Worm (Caenorhabditis elegans) whole organism, young adult: ENCODE measurements around the gene ndg-4.
A peak's percentile ranks its signal among the peaks of the same experiment; 100 is the strongest.

Experiments used
- B0019.2 ChIP-seq: fragments of 200-800 bp; sonication (Bioruptor generic); conservative IDR thresholded peaks from 2 replicates; pipeline ENCODE4 v1.3.6; 2022; ENCODE audit warnings: missing genetic modification reagents, missing genetic modification characterization, missing compliant biosample characterization
- B0035.1 ChIP-seq: sonication (generic microtip); optimal IDR thresholded peaks from 2 replicates; lab custom pipeline; 2016; ENCODE audit warnings: missing genetic modification characterization, mild to moderate bottlenecking, missing compliant biosample characterization, missing genotype, missing genetic modification reagents
- B0261.1 ChIP-seq: sonication (generic microtip); optimal IDR thresholded peaks from 2 replicates; lab custom pipeline; 2016; ENCODE audit warnings: mild to moderate bottlenecking, missing genetic modification characterization, moderate library complexity, missing compliant biosample characterization
- F23B12.7 ChIP-seq: sonication (generic microtip); optimal IDR thresholded peaks from 2 replicates; lab custom pipeline; 2017; ENCODE audit warnings: missing genetic modification characterization, mild to moderate bottlenecking, missing compliant biosample characterization, antibody characterized with exemption, moderate library complexity; ENCODE audit not compliant: insufficient read depth
- F57A8.1 ChIP-seq: fragments of 200-800 bp; sonication (Bioruptor generic); optimal IDR thresholded peaks from 2 replicates; lab custom pipeline; 2018; ENCODE audit warnings: mild to moderate bottlenecking, missing genetic modification characterization, moderate library complexity, missing compliant biosample characterization
- K11D2.4 ChIP-seq: fragments of 200-800 bp; sonication (Bioruptor generic); IDR thresholded peaks from 2 replicates; pipeline ENCODE4 v1.3.6; 2022; ENCODE audit warnings: missing genetic modification reagents, missing genetic modification characterization, missing compliant biosample characterization
- K12H6.12 ChIP-seq: fragments of 200-800 bp; sonication (Bioruptor generic); optimal IDR thresholded peaks from 2 replicates; lab custom pipeline; 2018; ENCODE audit warnings: mild to moderate bottlenecking, missing genetic modification characterization, missing compliant biosample characterization
- T26A5.8 ChIP-seq: sonication (generic microtip); optimal IDR thresholded peaks from 2 replicates; lab custom pipeline; 2016; ENCODE audit warnings: missing genetic modification characterization, missing compliant biosample characterization
- ZK185.1 ChIP-seq: sonication (generic microtip); optimal IDR thresholded peaks from 2 replicates; lab custom pipeline; 2016; ENCODE audit warnings: mild to moderate bottlenecking, missing genetic modification characterization, missing compliant biosample characterization; ENCODE audit not compliant: poor library complexity, severe bottlenecking
- ama-1 ChIP-seq, 3 experiments: fragments of 150-350 bp in 1 of 3; sonication (generic microtip) in 2 of 3; optimal IDR thresholded peaks; 2 replicates each; lab custom pipeline; 2014 to 2018; ENCODE audit warnings: missing biosample characterization in 2 of 3, missing genetic modification characterization in 2 of 3, missing genetic modification reagents in 2 of 3
- attf-5 ChIP-seq: fragments of 200-800 bp; sonication (Bioruptor generic); optimal IDR thresholded peaks from 2 replicates; lab custom pipeline; 2018; ENCODE audit warnings: mild to moderate bottlenecking, missing genetic modification characterization, missing compliant biosample characterization
- bed-1 ChIP-seq: fragments of 200-800 bp; sonication (Bioruptor generic); IDR thresholded peaks from 2 replicates; pipeline ENCODE4 v1.3.6; 2022; ENCODE audit warnings: missing genetic modification reagents, missing genetic modification characterization, missing compliant biosample characterization
- ccch-3 ChIP-seq: fragments of 200-800 bp; sonication (Bioruptor generic); optimal IDR thresholded peaks from 2 replicates; lab custom pipeline; 2018; ENCODE audit warnings: mild to moderate bottlenecking, missing genetic modification characterization, missing compliant biosample characterization
- die-1 ChIP-seq: sonication (generic microtip); optimal IDR thresholded peaks from 2 replicates; lab custom pipeline; 2016; ENCODE audit warnings: missing genotype, mild to moderate bottlenecking, missing genetic modification characterization, missing compliant biosample characterization
- dpl-1 ChIP-seq: fragments of 150-350 bp; optimal IDR thresholded peaks from 2 replicates; lab custom pipeline; 2014; ENCODE audit warnings: missing biosample characterization, missing genetic modification reagents, missing genetic modification characterization
- ekl-4 ChIP-seq: fragments of 200-800 bp; sonication (Bioruptor generic); IDR thresholded peaks from 2 replicates; pipeline ENCODE4 v1.3.6; 2022; ENCODE audit warnings: missing genetic modification reagents, missing genetic modification characterization, missing compliant biosample characterization
- him-1 ChIP-seq: sonication (generic microtip); optimal IDR thresholded peaks from 2 replicates; lab custom pipeline; 2016; ENCODE audit warnings: missing genotype, missing genetic modification reagents, missing genetic modification characterization, missing compliant biosample characterization
- hmg-1.2 ChIP-seq: fragments of 200-800 bp; sonication (Bioruptor generic); IDR thresholded peaks from 2 replicates; pipeline ENCODE4 v1.3.6; 2022; ENCODE audit warnings: missing genetic modification reagents, missing genetic modification characterization, missing compliant biosample characterization
- hsf-1 ChIP-seq: fragments of 200-800 bp; sonication (Bioruptor generic); IDR thresholded peaks from 2 replicates; pipeline ENCODE4 v1.3.6; 2022; ENCODE audit warnings: missing genetic modification reagents, missing genetic modification characterization, missing compliant biosample characterization
- lin-35 ChIP-seq, 3 experiments: fragments of 150-350 bp in 2 of 3; sonication (generic microtip) in 1 of 3; optimal IDR thresholded peaks; 2 replicates each; lab custom pipeline; 2014 to 2018; ENCODE audit warnings: missing biosample characterization in 3 of 3, missing genetic modification characterization in 3 of 3, missing genetic modification reagents in 3 of 3
- lir-1 ChIP-seq: fragments of 200-800 bp; sonication (Bioruptor generic); conservative IDR thresholded peaks from 2 replicates; pipeline ENCODE4 v1.3.6; 2022; ENCODE audit warnings: missing genetic modification reagents, missing genetic modification characterization, missing compliant biosample characterization
- madf-10 ChIP-seq: sonication (generic microtip); optimal IDR thresholded peaks from 2 replicates; lab custom pipeline; 2016; ENCODE audit warnings: mild to moderate bottlenecking, missing genetic modification characterization, missing compliant biosample characterization
- mcd-1 ChIP-seq: fragments of 200-800 bp; sonication (Bioruptor generic); IDR thresholded peaks from 2 replicates; pipeline ENCODE4 v1.3.6; 2022; ENCODE audit warnings: missing genetic modification reagents, missing genetic modification characterization, missing compliant biosample characterization
- mel-28 ChIP-seq: sonication (generic microtip); optimal IDR thresholded peaks from 2 replicates; lab custom pipeline; 2016; ENCODE audit warnings: borderline replicate concordance, mild to moderate bottlenecking, missing genetic modification characterization, missing compliant biosample characterization
- mxl-1 ChIP-seq: sonication (generic microtip); optimal IDR thresholded peaks from 2 replicates; lab custom pipeline; 2016; ENCODE audit warnings: missing genetic modification characterization, missing compliant biosample characterization
- nhr-27 ChIP-seq: fragments of 200-800 bp; sonication (Bioruptor generic); optimal IDR thresholded peaks from 2 replicates; lab custom pipeline; 2018; ENCODE audit warnings: mild to moderate bottlenecking, missing genetic modification characterization, moderate library complexity, missing compliant biosample characterization
- nhr-90 ChIP-seq: sonication (generic microtip); optimal IDR thresholded peaks from 2 replicates; lab custom pipeline; 2016; ENCODE audit warnings: missing genotype, mild to moderate bottlenecking, missing genetic modification characterization, missing compliant biosample characterization
- pbrm-1 ChIP-seq: fragments of 200-800 bp; sonication (Bioruptor generic); IDR thresholded peaks from 2 replicates; pipeline ENCODE4 v1.3.6; 2022; ENCODE audit warnings: missing genetic modification reagents, missing genetic modification characterization, missing compliant biosample characterization
- rcor-1 ChIP-seq: fragments of 200-800 bp; sonication (Bioruptor generic); IDR thresholded peaks from 2 replicates; pipeline ENCODE4 v1.3.6; 2022; ENCODE audit warnings: missing genetic modification reagents, missing genetic modification characterization, missing compliant biosample characterization
- rec-8 ChIP-seq, 2 experiments: sonication (generic microtip); optimal IDR thresholded peaks; 2 replicates each; lab custom pipeline; 2016; ENCODE audit warnings: mild to moderate bottlenecking in 2 of 2, missing genetic modification characterization in 2 of 2, missing genetic modification reagents in 2 of 2, missing genotype in 2 of 2, missing biosample characterization in 1 of 2, missing compliant biosample characterization in 1 of 2, moderate library complexity in 1 of 2
- sdz-38 ChIP-seq: sonication (generic microtip); optimal IDR thresholded peaks from 2 replicates; lab custom pipeline; 2016; ENCODE audit warnings: missing genotype, missing genetic modification characterization, missing compliant biosample characterization
- snpc-3.4 ChIP-seq: sonication (generic microtip); optimal IDR thresholded peaks from 2 replicates; lab custom pipeline; 2017; ENCODE audit warnings: missing genetic modification characterization, mild to moderate bottlenecking, missing compliant biosample characterization, antibody characterized with exemption, moderate library complexity, missing genotype, missing genetic modification reagents
- somi-1 ChIP-seq: fragments of 200-800 bp; sonication (Bioruptor generic); optimal IDR thresholded peaks from 2 replicates; lab custom pipeline; 2018; ENCODE audit warnings: mild to moderate bottlenecking, missing genetic modification characterization, missing compliant biosample characterization
- sptf-2 ChIP-seq: fragments of 200-800 bp; sonication (Bioruptor generic); optimal IDR thresholded peaks from 2 replicates; lab custom pipeline; 2018; ENCODE audit warnings: mild to moderate bottlenecking, missing genetic modification characterization, missing compliant biosample characterization
- tbp1 ChIP-seq: fragments of 200-800 bp; sonication (Bioruptor generic); optimal IDR thresholded peaks from 2 replicates; lab custom pipeline; 2018; ENCODE audit warnings: mild to moderate bottlenecking, missing genetic modification characterization, missing compliant biosample characterization
- tlf-1 ChIP-seq: fragments of 200-800 bp; sonication (Bioruptor generic); optimal IDR thresholded peaks from 2 replicates; lab custom pipeline; 2018; ENCODE audit warnings: mild to moderate bottlenecking, missing genetic modification characterization, missing compliant biosample characterization
- unc-62 ChIP-seq: fragments of 150-350 bp; optimal IDR thresholded peaks from 2 replicates; lab custom pipeline; 2014; ENCODE audit warnings: missing biosample characterization, missing genetic modification reagents, missing genetic modification characterization
- zfh-2 ChIP-seq: fragments of 200-800 bp; sonication (Bioruptor generic); conservative IDR thresholded peaks from 2 replicates; pipeline ENCODE4 v1.3.6; 2022; ENCODE audit warnings: missing genetic modification reagents, missing genetic modification characterization, missing compliant biosample characterization
- ztf-28 ChIP-seq: fragments of 200-800 bp; sonication (Bioruptor generic); IDR thresholded peaks from 2 replicates; pipeline ENCODE4 v1.3.6; 2022; ENCODE audit warnings: missing genetic modification reagents, missing genetic modification characterization, missing compliant biosample characterization

The ndg-4 gene

ce11 chrIII:4419117-4419978 is 47.8 kb downstream of the ndg-4 start, which contains the start of the genes R07E5.7 and cku-80 (continued):
- TF ChIP-seq him-1 (tag; lab: Kevin White, UChicago): no peak
- no peak for TF ChIP-seq K11D2.4 (GFP tag; lab: Robert Waterston, UW)
- TF ChIP-seq die-1 (tag; lab: Kevin White, UChicago): no peak
- no peak for TF ChIP-seq sdz-38
- no peak for TF ChIP-seq B0035.1 (tag; lab: Kevin White, UChicago)
- no peak for TF ChIP-seq T26A5.8 (tag; lab: Kevin White, UChicago)
- TF ChIP-seq attf-5: peak; percentile 79
- TF ChIP-seq rcor-1 (GFP tag; lab: Robert Waterston, UW): no peak
- TF ChIP-seq nhr-90 (tag; lab: Kevin White, UChicago): no peak
- TF ChIP-seq bed-1 (GFP tag; lab: Robert Waterston, UW): no peak
- peak; percentile 11; the same call in 1 of the 2 replicates for TF ChIP-seq ekl-4 (GFP tag; lab: Robert Waterston, UW)
- no peak for TF ChIP-seq ztf-28 (GFP tag; lab: Robert Waterston, UW)
- TF ChIP-seq lir-1 (GFP tag; lab: Robert Waterston, UW): no peak
- no peak for TF ChIP-seq zfh-2 (GFP tag; lab: Robert Waterston, UW)
- TF ChIP-seq pbrm-1 (GFP tag; lab: Robert Waterston, UW): peak; percentile 46; the same call in 1 of the 2 replicates
- TF ChIP-seq mxl-1: no peak
- peak; percentile 33 for TF ChIP-seq K12H6.12 (tag; lab: Kevin White, UChicago)
- TF ChIP-seq rec-8 (tag; optimal IDR thresholded peaks at IDR 0.05; lab: Kevin White, UChicago): no peak
- TF ChIP-seq hsf-1: no peak
- TF ChIP-seq F57A8.1: no peak
- TF ChIP-seq sptf-2: no peak
- TF ChIP-seq mcd-1 (GFP tag; lab: Robert Waterston, UW): peak; percentile 59
- TF ChIP-seq snpc-3.4 (tag; lab: Kevin White, UChicago): peak; percentile 60
- TF ChIP-seq lin-35 (GFP tag; optimal IDR thresholded peaks at IDR 0.05; lab: Kevin White, UChicago): peak in 1 of 3 experiments; percentile 62
- TF ChIP-seq B0261.1 (tag; lab: Kevin White, UChicago): no peak
- TF ChIP-seq ZK185.1: peak; percentile 0
- peak; percentile 70 for TF ChIP-seq F23B12.7 (tag; lab: Kevin White, UChicago)
- TF ChIP-seq unc-62: no peak
- TF ChIP-seq ama-1 (optimal IDR thresholded peaks at IDR 0.05; lab: Kevin White, UChicago): no peak
- no peak for TF ChIP-seq ama-1 (GFP tag; optimal IDR thresholded peaks at IDR 0.05; lab: Kevin White, UChicago)
- TF ChIP-seq B0019.2 (GFP tag; lab: Robert Waterston, UW): no peak
- TF ChIP-seq madf-10 (tag; lab: Kevin White, UChicago): no peak
- peak; percentile 39 for TF ChIP-seq hmg-1.2
- peak; percentile 43 for TF ChIP-seq tbp1 (GFP tag; lab: Kevin White, UChicago)
- peak; percentile 27 for TF ChIP-seq tlf-1
- TF ChIP-seq somi-1 (GFP tag; lab: Kevin White, UChicago): no peak
- no peak for TF ChIP-seq nhr-27
- TF ChIP-seq ccch-3 (GFP tag; lab: Kevin White, UChicago): no peak
- TF ChIP-seq mel-28 (tag; lab: Kevin White, UChicago): no peak
- peak; percentile 72 for TF ChIP-seq dpl-1
